Worm (Caenorhabditis elegans) whole organism, L4 larva: ENCODE results near the gene B0244.6.

Experiments
- dmd-6 ChIP-seq: fragments of 200-800 bp; sonication (Bioruptor generic); IDR thresholded peaks from 2 replicates; pipeline ENCODE4 v1.3.6; 2022; ENCODE audit warnings: missing genetic modification reagents, missing genetic modification characterization, missing compliant biosample characterization
- unc-62 ChIP-seq, 3 experiments: fragments of 150-350 bp in 1 of 3; sonication (generic microtip); optimal IDR thresholded peaks in 2 of 3; peaks in 1 of 3; 1 replicate in 1 of 3; 2 replicates in 2 of 3; lab custom pipeline; 2014 to 2017; ENCODE audit warnings: missing biosample characterization in 3 of 3, missing genetic modification characterization in 3 of 3, missing genetic modification reagents in 3 of 3, missing genotype in 1 of 3

- TF ChIP-seq unc-62 (GFP tag; optimal IDR thresholded peaks at IDR 0.05 in 1 of 2; lab: Kevin White, UChicago) (no peak), unc-62 (tag; optimal IDR thresholded peaks at IDR 0.05; lab: Kevin White, UChicago) (no peak), dmd-6 (GFP tag; lab: Robert Waterston, UW) (no peak)
These were observed 45.1 kb upstream of the B0244.6 start, which contains the start of the genes abi-1 and arle-14 for ce11 chrIII:5692690-5693089.
